Worm (Caenorhabditis elegans) whole organism, late embryonic: ENCODE results near the gene W09C2.7.

ENCODE experiments used
- Y22D7AL.16 ChIP-seq: sonication (generic microtip); optimal IDR thresholded peaks from 2 replicates; lab custom pipeline; 2016; ENCODE audit warnings: missing genetic modification characterization, missing compliant biosample characterization
- ceh-14 ChIP-seq: sonication (generic microtip); optimal IDR thresholded peaks from 2 replicates; lab custom pipeline; 2016; ENCODE audit warnings: missing genotype, missing genetic modification characterization, missing compliant biosample characterization
- ceh-24 ChIP-seq: sonication (generic microtip); optimal IDR thresholded peaks from 2 replicates; lab custom pipeline; 2016; ENCODE audit warnings: mild to moderate bottlenecking, missing genetic modification characterization, missing compliant biosample characterization
- ceh-34 ChIP-seq: sonication (generic microtip); optimal IDR thresholded peaks from 2 replicates; lab custom pipeline; 2016; ENCODE audit warnings: mild to moderate bottlenecking, missing genetic modification characterization, missing compliant biosample characterization
- dve-1 ChIP-seq: sonication (generic microtip); optimal IDR thresholded peaks from 2 replicates; lab custom pipeline; 2017; ENCODE audit warnings: antibody characterized with exemption, mild to moderate bottlenecking, missing genetic modification characterization, missing compliant biosample characterization
- fkh-10 ChIP-seq: fragments of 150-350 bp; optimal IDR thresholded peaks from 2 replicates; lab custom pipeline; 2014; ENCODE audit warnings: missing biosample characterization, missing genetic modification reagents, missing genetic modification characterization
- pha-4 ChIP-seq: fragments of 150-350 bp; optimal IDR thresholded peaks from 2 replicates; lab custom pipeline; 2018; ENCODE audit warnings: missing biosample characterization, missing genetic modification reagents, missing genetic modification characterization
- tbx-7 ChIP-seq: sonication (generic microtip); optimal IDR thresholded peaks from 2 replicates; lab custom pipeline; 2016; ENCODE audit warnings: missing genotype, missing genetic modification characterization, missing compliant biosample characterization
- unc-86 ChIP-seq: sonication (generic microtip); optimal IDR thresholded peaks from 2 replicates; lab custom pipeline; 2016; ENCODE audit warnings: missing genetic modification characterization, missing compliant biosample characterization
- zip-5 ChIP-seq: sonication (generic microtip); optimal IDR thresholded peaks from 2 replicates; lab custom pipeline; 2016; ENCODE audit warnings: missing genetic modification characterization, missing compliant biosample characterization

DNA sequence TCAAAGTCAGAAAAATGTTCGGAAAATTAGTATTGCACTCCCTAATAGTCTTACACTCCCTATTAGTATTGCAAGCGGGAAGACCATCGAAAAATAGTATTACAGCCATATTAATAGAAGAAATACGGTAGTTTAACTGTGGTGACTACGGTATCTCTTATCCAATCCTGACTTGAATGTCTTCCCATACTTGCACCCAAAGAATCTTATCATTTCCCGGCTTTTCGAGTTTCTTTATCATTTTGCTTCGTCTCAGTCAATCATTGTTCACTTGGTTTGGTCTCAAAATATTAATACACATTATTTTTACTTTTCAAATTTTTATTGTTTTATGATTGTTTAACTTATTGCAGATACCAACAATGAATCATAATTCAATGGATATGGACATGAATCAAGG, 31.0 kb upstream of the W09C2.7 start, which contains the start of gene F58G6.3:
- TF ChIP-seq pha-4 (tag; lab: Kevin White, UChicago), result no peak
- TF ChIP-seq Y22D7AL.16 (tag; lab: Kevin White, UChicago), result no peak
- no peak for TF ChIP-seq ceh-34
- no peak for TF ChIP-seq ceh-14 (tag; lab: Kevin White, UChicago)
- TF ChIP-seq dve-1 (tag; lab: Kevin White, UChicago), result no peak
- TF ChIP-seq zip-5, result no peak
- TF ChIP-seq ceh-24 (tag; lab: Kevin White, UChicago), result no peak
- TF ChIP-seq tbx-7 (tag; lab: Kevin White, UChicago), result no peak
- TF ChIP-seq fkh-10, result no peak
- no peak for TF ChIP-seq unc-86 (tag; lab: Kevin White, UChicago)
